Worm (Caenorhabditis elegans) whole organism, L1 larva: ENCODE measurements around the gene mtch-1.

Source experiments
- C04F5.9 ChIP-seq: sonication (generic microtip); optimal IDR thresholded peaks from 2 replicates; lab custom pipeline; 2016; ENCODE audit warnings: missing genetic modification characterization, missing compliant biosample characterization
- C16A3.4 ChIP-seq: fragments of 150-350 bp; optimal IDR thresholded peaks from 2 replicates; lab custom pipeline; 2014; ENCODE audit warnings: missing biosample characterization, missing genetic modification characterization
- Y116A8C.19 ChIP-seq: sonication (generic microtip); optimal IDR thresholded peaks from 2 replicates; lab custom pipeline; 2016; ENCODE audit warnings: missing compliant biosample characterization, missing genetic modification characterization, borderline replicate concordance
- aly-2 ChIP-seq: fragments of 150-350 bp; optimal IDR thresholded peaks from 2 replicates; lab custom pipeline; 2014; ENCODE audit warnings: missing biosample characterization, missing genetic modification characterization
- ama-1 ChIP-seq: fragments of 150-350 bp; optimal IDR thresholded peaks from 2 replicates; lab custom pipeline; 2014
- blmp-1 ChIP-seq: fragments of 150-350 bp; optimal IDR thresholded peaks from 2 replicates; lab custom pipeline; 2014; ENCODE audit warnings: missing biosample characterization, missing genetic modification characterization
- ceh-63 ChIP-seq: fragments of 200-800 bp; sonication (Bioruptor generic); optimal IDR thresholded peaks from 2 replicates; lab custom pipeline; 2018; ENCODE audit warnings: mild to moderate bottlenecking, missing genetic modification characterization, missing compliant biosample characterization
- ceh-8 ChIP-seq: fragments of 200-800 bp; sonication (Bioruptor generic); optimal IDR thresholded peaks from 2 replicates; lab custom pipeline; 2018; ENCODE audit warnings: mild to moderate bottlenecking, missing genetic modification characterization, moderate library complexity, missing compliant biosample characterization
- ceh-90 ChIP-seq: sonication (generic microtip); optimal IDR thresholded peaks from 2 replicates; lab custom pipeline; 2016; ENCODE audit warnings: missing genetic modification characterization, missing compliant biosample characterization
- efl-3 ChIP-seq: fragments of 200-800 bp; sonication (Bioruptor generic); optimal IDR thresholded peaks from 2 replicates; lab custom pipeline; 2018; ENCODE audit warnings: mild to moderate bottlenecking, missing genetic modification characterization, missing compliant biosample characterization
- egl-27 ChIP-seq, 2 experiments: fragments of 150-350 bp in 1 of 2; sonication (generic microtip); optimal IDR thresholded peaks; 3 replicates each; lab custom pipeline; 2017 to 2018; ENCODE audit warnings: missing biosample characterization in 2 of 2, missing genetic modification characterization in 2 of 2, missing genetic modification reagents in 2 of 2
- elt-2 ChIP-seq: sonication (generic microtip); optimal IDR thresholded peaks from 2 replicates; lab custom pipeline; 2016; ENCODE audit warnings: missing genetic modification characterization, mild to moderate bottlenecking, inconsistent platforms, missing compliant biosample characterization, missing genetic modification reagents
- elt-3 ChIP-seq, 6 experiments: fragments of 150-350 bp in 1 of 6; sonication (generic microtip); optimal IDR thresholded peaks; 2 replicates each; lab custom pipeline; 2017 to 2018; ENCODE audit warnings: missing biosample characterization in 6 of 6, missing genetic modification characterization in 6 of 6, inconsistent platforms in 1 of 6
- ets-5 ChIP-seq: fragments of 200-800 bp; sonication (Bioruptor generic); IDR thresholded peaks from 2 replicates; pipeline ENCODE4 v1.3.6; 2022; ENCODE audit warnings: missing genetic modification characterization, missing compliant biosample characterization
- fkh-4 ChIP-seq: sonication (generic microtip); optimal IDR thresholded peaks from 2 replicates; lab custom pipeline; 2016; ENCODE audit warnings: missing compliant biosample characterization, missing genetic modification characterization, borderline replicate concordance
- fkh-8 ChIP-seq: sonication (generic microtip); optimal IDR thresholded peaks from 2 replicates; lab custom pipeline; 2016; ENCODE audit warnings: mild to moderate bottlenecking, missing genetic modification characterization, missing compliant biosample characterization
- grh-1 ChIP-seq: fragments of 200-800 bp; sonication (Bioruptor generic); IDR thresholded peaks from 2 replicates; pipeline ENCODE4 v1.3.6; 2022; ENCODE audit warnings: missing genetic modification reagents, missing genetic modification characterization, missing compliant biosample characterization
- hlh-4 ChIP-seq: sonication (generic microtip); optimal IDR thresholded peaks from 2 replicates; lab custom pipeline; 2016; ENCODE audit warnings: mild to moderate bottlenecking, missing genetic modification characterization, missing compliant biosample characterization
- irx-1 ChIP-seq: sonication (generic microtip); optimal IDR thresholded peaks from 2 replicates; lab custom pipeline; 2016; ENCODE audit warnings: missing genetic modification characterization, missing compliant biosample characterization
- jun-1 ChIP-seq: fragments of 150-350 bp; optimal IDR thresholded peaks from 2 replicates; lab custom pipeline; 2014; ENCODE audit warnings: missing biosample characterization, missing genetic modification reagents, missing genetic modification characterization
- lin-14 ChIP-seq: fragments of 200-800 bp; sonication (Bioruptor generic); optimal IDR thresholded peaks from 2 replicates; lab custom pipeline; 2018; ENCODE audit warnings: mild to moderate bottlenecking, missing genetic modification characterization, moderate library complexity, missing compliant biosample characterization
- lin-15B ChIP-seq: fragments of 150-350 bp; sonication (generic microtip); optimal IDR thresholded peaks from 3 replicates; lab custom pipeline; 2014; ENCODE audit warnings: missing biosample characterization, missing genetic modification characterization
- lin-39 ChIP-seq: fragments of 150-350 bp; optimal IDR thresholded peaks from 2 replicates; lab custom pipeline; 2014; ENCODE audit warnings: missing biosample characterization, missing genetic modification reagents, missing genetic modification characterization
- mab-9 ChIP-seq: fragments of 200-800 bp; sonication (Bioruptor generic); IDR thresholded peaks from 2 replicates; pipeline ENCODE4 v1.3.6; 2022; ENCODE audit warnings: missing genetic modification reagents, missing genetic modification characterization, missing compliant biosample characterization
- nhr-11 ChIP-seq: fragments of 150-350 bp; optimal IDR thresholded peaks from 2 replicates; lab custom pipeline; 2014; ENCODE audit warnings: missing biosample characterization, missing genetic modification characterization
- nhr-20 ChIP-seq: sonication (generic microtip); optimal IDR thresholded peaks from 2 replicates; lab custom pipeline; 2016; ENCODE audit warnings: mild to moderate bottlenecking, missing genetic modification characterization, missing compliant biosample characterization
- nhr-237 ChIP-seq: fragments of 150-350 bp; optimal IDR thresholded peaks from 2 replicates; lab custom pipeline; 2014; ENCODE audit warnings: missing biosample characterization, missing genetic modification characterization
- nhr-28 ChIP-seq: fragments of 150-350 bp; optimal IDR thresholded peaks from 2 replicates; lab custom pipeline; 2014; ENCODE audit warnings: missing biosample characterization, missing genetic modification characterization
- nhr-47 ChIP-seq: sonication (generic microtip); optimal IDR thresholded peaks from 2 replicates; lab custom pipeline; 2016; ENCODE audit warnings: mild to moderate bottlenecking, missing genetic modification characterization, moderate library complexity, missing compliant biosample characterization
- nhr-71 ChIP-seq: sonication (generic microtip); optimal IDR thresholded peaks from 2 replicates; lab custom pipeline; 2016; ENCODE audit warnings: mild to moderate bottlenecking, missing genetic modification characterization, moderate library complexity, missing compliant biosample characterization
- nhr-76 ChIP-seq: sonication (generic microtip); optimal IDR thresholded peaks from 2 replicates; lab custom pipeline; 2017; ENCODE audit warnings: missing biosample characterization, missing genetic modification characterization
- nhr-77 ChIP-seq: fragments of 150-350 bp; optimal IDR thresholded peaks from 2 replicates; lab custom pipeline; 2014; ENCODE audit warnings: missing biosample characterization, missing genetic modification characterization
- nhr-90 ChIP-seq: sonication (generic microtip); optimal IDR thresholded peaks from 2 replicates; lab custom pipeline; 2016; ENCODE audit warnings: mild to moderate bottlenecking, missing genetic modification characterization, missing compliant biosample characterization; ENCODE audit not compliant: poor library complexity
- rnt-1 ChIP-seq: sonication (generic microtip); optimal IDR thresholded peaks from 2 replicates; lab custom pipeline; 2016; ENCODE audit warnings: mild to moderate bottlenecking, missing genetic modification characterization, moderate library complexity, missing compliant biosample characterization
- skn-1 ChIP-seq: fragments of 150-350 bp; optimal IDR thresholded peaks from 2 replicates; lab custom pipeline; 2014; ENCODE audit warnings: missing biosample characterization, missing genetic modification characterization
- snpc-4 ChIP-seq: fragments of 150-350 bp; optimal IDR thresholded peaks from 2 replicates; lab custom pipeline; 2014; ENCODE audit warnings: missing biosample characterization, missing genetic modification characterization
- tbx-2 ChIP-seq: sonication (generic microtip); optimal IDR thresholded peaks from 2 replicates; lab custom pipeline; 2016; ENCODE audit warnings: missing genetic modification characterization, missing compliant biosample characterization
- tlp-1 ChIP-seq: fragments of 150-350 bp; optimal IDR thresholded peaks from 2 replicates; lab custom pipeline; 2014; ENCODE audit warnings: missing biosample characterization, missing genetic modification characterization
- unc-30 ChIP-seq: sonication (generic microtip); optimal IDR thresholded peaks from 2 replicates; lab custom pipeline; 2017; ENCODE audit warnings: missing biosample characterization, missing genetic modification characterization
- unc-62 ChIP-seq: fragments of 150-350 bp; optimal IDR thresholded peaks from 2 replicates; lab custom pipeline; 2014; ENCODE audit warnings: missing biosample characterization, missing genetic modification reagents, missing genetic modification characterization
- unc-86 ChIP-seq: sonication (generic microtip); optimal IDR thresholded peaks from 2 replicates; lab custom pipeline; 2016; ENCODE audit warnings: missing genetic modification characterization, missing compliant biosample characterization
- unc-98 ChIP-seq: fragments of 200-800 bp; sonication (Bioruptor generic); IDR thresholded peaks from 2 replicates; pipeline ENCODE4 v1.3.6; 2022; ENCODE audit warnings: missing genetic modification characterization, missing compliant biosample characterization
- xbp-1 ChIP-seq: sonication (generic microtip); optimal IDR thresholded peaks from 2 replicates; lab custom pipeline; 2016; ENCODE audit warnings: missing genetic modification characterization, missing compliant biosample characterization

mtch-1 gene

DNA sequence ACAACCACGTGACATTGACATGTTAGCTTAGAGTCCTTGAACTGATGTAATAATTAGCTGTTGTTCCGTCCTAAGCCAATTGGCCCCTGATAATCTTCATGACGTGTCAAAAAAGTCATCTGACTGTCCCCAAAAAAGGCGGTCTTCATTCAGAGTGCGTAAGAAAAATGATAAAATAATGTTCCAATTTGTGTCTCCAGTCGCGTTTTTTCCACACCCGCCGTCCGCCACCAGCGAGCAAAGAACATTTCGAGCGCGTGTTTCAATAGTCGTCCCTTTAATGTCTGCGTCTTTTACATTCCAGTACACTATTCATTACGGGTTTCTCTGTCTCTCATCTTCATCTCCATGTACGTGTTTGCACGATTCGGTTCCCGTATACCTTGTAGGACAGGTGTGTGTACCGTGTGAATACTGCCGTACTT lies 36.5 kb downstream of the mtch-1 start (continued):
- TF ChIP-seq nhr-47 = peak; percentile 82
- peak; percentile 72 for TF ChIP-seq grh-1
- TF ChIP-seq xbp-1 = peak; percentile 74
- no peak for TF ChIP-seq C04F5.9
- no peak for TF ChIP-seq unc-86 (tag; lab: Kevin White, UChicago)
- peak in 5 of 6 experiments; percentile 15 to 95 (median 48) for TF ChIP-seq elt-3 (tag; optimal IDR thresholded peaks at IDR 0.05; lab: Kevin White, UChicago)
- no peak for TF ChIP-seq skn-1 (tag; lab: Kevin White, UChicago)
- TF ChIP-seq blmp-1 = peak; percentile 81
- peak; percentile 53 to 59 for TF ChIP-seq egl-27 (tag; optimal IDR thresholded peaks at IDR 0.05; lab: Kevin White, UChicago)
- TF ChIP-seq tlp-1 (tag; lab: Kevin White, UChicago) = no peak
- TF ChIP-seq elt-2 (tag; lab: Kevin White, UChicago) = peak; percentile 89
- TF ChIP-seq C16A3.4 (tag; lab: Kevin White, UChicago) = peak; percentile 57
- TF ChIP-seq lin-39 (tag; lab: Kevin White, UChicago) = no peak
- TF ChIP-seq fkh-4 (tag; lab: Kevin White, UChicago) = peak; percentile 47
- peak; percentile 45 for TF ChIP-seq nhr-237 (tag; lab: Kevin White, UChicago)
- peak; percentile 57 for TF ChIP-seq jun-1
- TF ChIP-seq efl-3 (GFP tag; lab: Kevin White, UChicago) = no peak
- TF ChIP-seq nhr-76 = no peak
- peak; percentile 95 for TF ChIP-seq nhr-20
- no peak for TF ChIP-seq lin-15B (tag; lab: Kevin White, UChicago)
- no peak for TF ChIP-seq ceh-90
- TF ChIP-seq unc-98 (GFP tag; lab: Robert Waterston, UW) = no peak
- TF ChIP-seq rnt-1 (tag; lab: Kevin White, UChicago) = peak; percentile 30
- TF ChIP-seq mab-9 (GFP tag; lab: Robert Waterston, UW) = 0 out of 2 replicates have a peak, but pooled peaks have one; percentile 55
- peak; percentile 59 for TF ChIP-seq irx-1 (tag; lab: Kevin White, UChicago)
- TF ChIP-seq nhr-77 (tag; lab: Kevin White, UChicago) = peak; percentile 27
- peak; percentile 92 for TF ChIP-seq nhr-71
- TF ChIP-seq nhr-28 (tag; lab: Kevin White, UChicago) = no peak
- TF ChIP-seq nhr-11 (tag; lab: Kevin White, UChicago) = no peak
- no peak for TF ChIP-seq ceh-63
- TF ChIP-seq ets-5 (GFP tag; lab: Robert Waterston, UW) = no peak
- TF ChIP-seq unc-30 (tag; lab: Kevin White, UChicago) = no peak
- TF ChIP-seq ceh-8 (GFP tag; lab: Kevin White, UChicago) = peak; percentile 21
- TF ChIP-seq tbx-2 = peak; percentile 78

DNA sequence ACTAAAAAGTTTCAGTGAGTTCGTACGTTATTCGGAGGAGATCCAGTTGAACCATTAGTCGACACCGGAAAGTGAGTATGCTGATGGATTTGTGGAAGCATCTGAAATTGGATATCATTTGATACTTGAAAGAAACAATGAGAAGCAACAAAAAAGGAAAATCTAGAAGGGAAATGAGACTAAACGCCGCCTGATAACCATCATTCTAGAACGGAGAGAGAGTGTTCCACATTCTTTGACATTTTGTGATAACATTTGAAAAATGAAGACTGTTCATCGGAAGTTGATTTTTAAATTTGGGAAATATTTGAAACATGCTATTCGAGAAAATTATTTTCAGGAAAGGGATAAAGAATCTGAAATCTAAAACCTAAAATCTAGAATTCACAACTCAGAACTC lies 42.7 kb downstream of the mtch-1 start, which contains the start of gene npax-1:
npax-1 (minus strand) TSS at position 101 of the 400 bp plus-strand sequence.
- TF ChIP-seq nhr-28 (tag; lab: Kevin White, UChicago) (no peak), ceh-90 (no peak), fkh-8 (tag; lab: Kevin White, UChicago) (no peak), rnt-1 (tag; lab: Kevin White, UChicago) (no peak), hlh-4 (tag; lab: Kevin White, UChicago) (no peak), efl-3 (GFP tag; lab: Kevin White, UChicago) (no peak), nhr-237 (tag; lab: Kevin White, UChicago) (no peak), aly-2 (no peak), nhr-20 (no peak), Y116A8C.19 (tag; lab: Kevin White, UChicago) (no peak), snpc-4 (tag; lab: Kevin White, UChicago) (no peak), unc-62 (GFP tag; lab: Kevin White, UChicago) (no peak), irx-1 (tag; lab: Kevin White, UChicago) (no peak), mab-9 (GFP tag; lab: Robert Waterston, UW) (no peak), unc-98 (GFP tag; lab: Robert Waterston, UW) (no peak), lin-14 (GFP tag; lab: Kevin White, UChicago) (no peak), nhr-90 (tag; lab: Kevin White, UChicago) (no peak), ama-1 (lab: Kevin White, UChicago) (no peak)
- TF ChIP-seq, all 84 proteins: peak for 0
